Fruit fly (Drosophila melanogaster): ENCODE measurements around the gene CG9514.

CG9514 gene

dm6 chrX:14848755-14849354, 47.8 kb downstream of the CG9514 start, which contains the start of gene CG9522:
TSS of gene CG9522 (minus strand) at chrX:14848808.
- TF ChIP-seq CG17806 (tag; optimal IDR thresholded peaks at IDR 0.05) (peak; percentile 82), CG10348 (GFP tag; IDR thresholded peaks at IDR 0.05) (no peak), CG15710 (tag; optimal IDR thresholded peaks at IDR 0.05) (peak; percentile 84), Snoo (tag; optimal IDR thresholded peaks at IDR 0.05) (peak; percentile 57), rn (GFP tag; IDR thresholded peaks at IDR 0.05) (no peak), fd96Ca (GFP tag; IDR thresholded peaks at IDR 0.05) (peak; percentile 64), CG14655 (GFP tag; optimal IDR thresholded peaks at IDR 0.05) (peak; percentile 93), D1 (tag; optimal IDR thresholded peaks at IDR 0.05) (peak; percentile 38), Pif1B (GFP tag; optimal IDR thresholded peaks at IDR 0.05) (peak; percentile 88), CG8301 (tag; optimal IDR thresholded peaks at IDR 0.05) (peak; percentile 91), Ets98B (GFP tag; IDR thresholded peaks at IDR 0.05) (peak; percentile 90), CG12605 (GFP tag; IDR thresholded peaks at IDR 0.05) (peak; percentile 86), CG9948 (tag; optimal IDR thresholded peaks at IDR 0.05) (peak; percentile 84), Pif1A (GFP tag; optimal IDR thresholded peaks at IDR 0.05) (peak; percentile 88), CG4496 (GFP tag; IDR thresholded peaks at IDR 0.05) (peak; percentile 90), CG8159 (tag; optimal IDR thresholded peaks at IDR 0.05) (peak; percentile 83), CG32121 (GFP tag; IDR thresholded peaks at IDR 0.05) (peak; percentile 72), EcR (GFP tag; optimal IDR thresholded peaks at IDR 0.05) (peak; percentile 77), CG34367 (tag; optimal IDR thresholded peaks at IDR 0.05) (peak; percentile 80), CG13204 (GFP tag; optimal IDR thresholded peaks at IDR 0.05) (peak; percentile 73), gl (tag; optimal IDR thresholded peaks at IDR 0.05) (peak; percentile 67)

dm6 chrX:14846116-14846614, 50.5 kb downstream of the CG9514 start:
- TF ChIP-seq Snoo (tag; optimal IDR thresholded peaks at IDR 0.05) (peak; percentile 23), CG8301 (tag; optimal IDR thresholded peaks at IDR 0.05) (no peak), CG4496 (GFP tag; IDR thresholded peaks at IDR 0.05) (no peak), CG34367 (tag; optimal IDR thresholded peaks at IDR 0.05) (no peak), CG9948 (tag; optimal IDR thresholded peaks at IDR 0.05) (no peak), Pif1B (GFP tag; optimal IDR thresholded peaks at IDR 0.05) (no peak), Ets98B (GFP tag; IDR thresholded peaks at IDR 0.05) (no peak), EcR (GFP tag; optimal IDR thresholded peaks at IDR 0.05) (peak; percentile 90), CG14655 (GFP tag; optimal IDR thresholded peaks at IDR 0.05) (peak; percentile 15), CG15710 (tag; optimal IDR thresholded peaks at IDR 0.05) (no peak)

- TF ChIP-seq CG8301 (tag; optimal IDR thresholded peaks at IDR 0.05): no peak
- TF ChIP-seq D1 (tag; optimal IDR thresholded peaks at IDR 0.05): no peak
- no peak for TF ChIP-seq rn (GFP tag; IDR thresholded peaks at IDR 0.05)
- no peak for TF ChIP-seq CG10348 (GFP tag; IDR thresholded peaks at IDR 0.05)
- no peak for TF ChIP-seq CG32121 (GFP tag; IDR thresholded peaks at IDR 0.05)
- no peak for TF ChIP-seq fd96Ca (GFP tag; IDR thresholded peaks at IDR 0.05)
- TF ChIP-seq CG4496 (GFP tag; IDR thresholded peaks at IDR 0.05): no peak
- no peak for TF ChIP-seq CG17806 (tag; optimal IDR thresholded peaks at IDR 0.05)
- TF ChIP-seq CG13204 (GFP tag; optimal IDR thresholded peaks at IDR 0.05): no peak
- TF ChIP-seq CG34367 (tag; optimal IDR thresholded peaks at IDR 0.05): no peak
- no peak for TF ChIP-seq Pif1A (GFP tag; optimal IDR thresholded peaks at IDR 0.05)
- TF ChIP-seq Pif1B (GFP tag; optimal IDR thresholded peaks at IDR 0.05): no peak
- no peak for TF ChIP-seq CG15710 (tag; optimal IDR thresholded peaks at IDR 0.05)
- no peak for TF ChIP-seq CG12605 (GFP tag; IDR thresholded peaks at IDR 0.05)
- TF ChIP-seq CG14655 (GFP tag; optimal IDR thresholded peaks at IDR 0.05): no peak
- TF ChIP-seq Snoo (tag; optimal IDR thresholded peaks at IDR 0.05): no peak
- no peak for TF ChIP-seq EcR (GFP tag; optimal IDR thresholded peaks at IDR 0.05)
- no peak for TF ChIP-seq CG8159 (tag; optimal IDR thresholded peaks at IDR 0.05)
These were observed 52.0 kb downstream of the CG9514 start, which contains the start of gene CG12539 for dm6 chrX:14844657-14845056. TSS of gene CG12539 (minus strand) at chrX:14844757.

- TF ChIP-seq EcR (GFP tag; optimal IDR thresholded peaks at IDR 0.05) (peak; percentile 72), CG34367 (tag; optimal IDR thresholded peaks at IDR 0.05) (no peak), CG13204 (GFP tag; optimal IDR thresholded peaks at IDR 0.05) (no peak)
These were observed 54.7 kb downstream of the CG9514 start for dm6 chrX:14841893-14842505.

- TF ChIP-seq Ets98B (GFP tag; IDR thresholded peaks at IDR 0.05) (peak; percentile 16; the same call in 1 of the 2 replicates), EcR (GFP tag; optimal IDR thresholded peaks at IDR 0.05) (no peak), CG9948 (tag; optimal IDR thresholded peaks at IDR 0.05) (peak; percentile 47), rn (GFP tag; IDR thresholded peaks at IDR 0.05) (no peak), CG10348 (GFP tag; IDR thresholded peaks at IDR 0.05) (no peak), gl (tag; optimal IDR thresholded peaks at IDR 0.05) (peak; percentile 61), CG34367 (tag; optimal IDR thresholded peaks at IDR 0.05) (peak; percentile 69), Pif1A (GFP tag; optimal IDR thresholded peaks at IDR 0.05) (peak; percentile 50), CG17806 (tag; optimal IDR thresholded peaks at IDR 0.05) (peak; percentile 58), CG8301 (tag; optimal IDR thresholded peaks at IDR 0.05) (peak; percentile 16), CG8159 (tag; optimal IDR thresholded peaks at IDR 0.05) (peak; percentile 58), CG13204 (GFP tag; optimal IDR thresholded peaks at IDR 0.05) (peak; percentile 32), CG32121 (GFP tag; IDR thresholded peaks at IDR 0.05) (peak; percentile 60), Pif1B (GFP tag; optimal IDR thresholded peaks at IDR 0.05) (peak; percentile 16), Snoo (tag; optimal IDR thresholded peaks at IDR 0.05) (peak; percentile 13), CG12605 (GFP tag; IDR thresholded peaks at IDR 0.05) (peak; percentile 85), CG15710 (tag; optimal IDR thresholded peaks at IDR 0.05) (peak; percentile 68), fd96Ca (GFP tag; IDR thresholded peaks at IDR 0.05) (no peak), CG14655 (GFP tag; optimal IDR thresholded peaks at IDR 0.05) (peak; percentile 50), CG4496 (GFP tag; IDR thresholded peaks at IDR 0.05) (peak; percentile 72), D1 (tag; optimal IDR thresholded peaks at IDR 0.05) (peak; percentile 52)
These were observed 56.2 kb downstream of the CG9514 start for dm6 chrX:14840417-14840872.
